Fruit fly (Drosophila melanogaster): ENCODE data around the gene CG3651.

DNA sequence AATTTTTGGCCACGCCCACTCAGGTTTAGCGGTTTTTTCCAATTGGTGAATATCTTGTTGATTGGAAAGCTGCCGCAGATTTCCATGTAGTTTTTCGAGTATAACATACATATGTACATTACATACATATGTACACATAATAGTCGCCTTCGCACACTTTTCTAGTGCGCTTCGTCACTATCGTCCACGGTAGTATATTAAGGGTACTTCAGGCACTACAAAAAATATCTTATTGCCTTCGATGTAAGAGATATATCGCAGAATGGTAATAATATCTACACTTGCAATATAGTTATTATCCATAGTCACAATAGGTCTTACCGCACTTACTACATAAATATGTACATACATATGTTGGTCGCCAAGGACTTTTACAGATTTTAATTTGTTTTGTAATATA is 11.8 kb downstream of the CG3651 start:
- TF ChIP-seq EcR (GFP tag; optimal IDR thresholded peaks at IDR 0.05) (no peak), pan (optimal IDR thresholded peaks at IDR 0.05) (no peak)
